Fruit fly (Drosophila melanogaster) Kc167 (cell line): ENCODE results near the gene CG32808.

ENCODE experiments used
- insv ChIP-seq: fragments of >200 bp; optimal IDR thresholded peaks from 3 replicates; lab custom pipeline; 2018; ENCODE audit warnings: missing external identifiers
- psq ChIP-seq: fragments of >200 bp; optimal IDR thresholded peaks from 2 replicates; lab custom pipeline; 2017; ENCODE audit warnings: missing external identifiers

DNA sequence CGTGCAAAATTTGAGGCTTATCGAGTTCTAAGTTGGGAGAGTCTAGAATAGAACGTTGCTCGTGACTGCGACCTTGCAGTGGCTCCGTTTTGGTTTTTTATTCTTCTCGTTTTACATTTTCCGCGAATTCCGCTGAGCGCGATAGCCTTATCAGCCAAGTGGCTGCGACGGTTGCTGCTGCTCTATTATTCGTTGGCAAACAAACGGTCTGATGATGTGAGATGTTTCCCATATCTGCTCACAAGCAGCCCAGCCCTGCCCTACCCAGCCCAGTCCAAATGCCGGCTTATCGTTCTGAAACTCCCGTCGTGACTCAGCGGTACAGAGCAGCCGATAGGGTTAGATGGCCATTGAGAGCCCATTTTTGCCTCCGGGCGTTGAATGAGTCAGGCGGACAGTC, 10.8 kb upstream of the CG32808 start:
- TF ChIP-seq psq (lab: Kevin White, UChicago): no peak
- TF ChIP-seq insv (lab: Kevin White, UChicago): no peak
